Worm (Caenorhabditis elegans) whole organism, L4 larva: Measurements from ENCODE around the gene Y34B4A.7.

Experiments
- F49E8.2 ChIP-seq: sonication (generic microtip); optimal IDR thresholded peaks from 2 replicates; lab custom pipeline; 2016; ENCODE audit warnings: missing compliant biosample characterization, mild to moderate bottlenecking, missing genetic modification characterization, borderline replicate concordance
- Y105C5A.15 ChIP-seq: fragments of 200-800 bp; sonication (Bioruptor generic); IDR thresholded peaks from 2 replicates; pipeline ENCODE4 v1.3.6; 2022; ENCODE audit warnings: missing genetic modification characterization, missing compliant biosample characterization
- ZK546.5 ChIP-seq, 2 experiments: sonication (generic microtip); optimal IDR thresholded peaks; 2 replicates each; lab custom pipeline; 2017; ENCODE audit warnings: missing biosample characterization in 2 of 2, missing genetic modification characterization in 2 of 2
- ama-1 ChIP-seq: fragments of 150-350 bp; optimal IDR thresholded peaks from 2 replicates; lab custom pipeline; 2014; ENCODE audit warnings: inconsistent platforms, mixed read lengths
- egl-43 ChIP-seq: fragments of 200-800 bp; sonication (Bioruptor generic); IDR thresholded peaks from 2 replicates; pipeline ENCODE4 v1.3.6; 2022; ENCODE audit warnings: missing genetic modification reagents, missing genetic modification characterization, missing compliant biosample characterization
- mes-2 ChIP-seq: sonication (generic microtip); optimal IDR thresholded peaks from 2 replicates; lab custom pipeline; 2016; ENCODE audit warnings: missing genotype, mild to moderate bottlenecking, missing genetic modification characterization, missing compliant biosample characterization; ENCODE audit not compliant: poor library complexity, severe bottlenecking
- nhr-76 ChIP-seq: fragments of 150-350 bp; optimal IDR thresholded peaks from 2 replicates; lab custom pipeline; 2014; ENCODE audit warnings: missing biosample characterization, missing genetic modification characterization

ce11 chrX:5268062-5268461 lies 23.9 kb downstream of the Y34B4A.7 start:
- TF ChIP-seq nhr-76 (tag; lab: Kevin White, UChicago): no peak
- no peak for TF ChIP-seq ZK546.5 (tag; optimal IDR thresholded peaks at IDR 0.05; lab: Kevin White, UChicago)
- TF ChIP-seq Y105C5A.15 (GFP tag; lab: Robert Waterston, UW): no peak
- TF ChIP-seq egl-43 (GFP tag; lab: Robert Waterston, UW): no peak
- no peak for TF ChIP-seq F49E8.2 (tag; lab: Kevin White, UChicago)
- no peak for TF ChIP-seq mes-2 (tag; lab: Kevin White, UChicago)
- no peak for TF ChIP-seq ama-1 (lab: Kevin White, UChicago)
